Worm (Caenorhabditis elegans) whole organism, early embryonic: ENCODE data around the gene F02A9.7.

Experiments
- B0310.2 ChIP-seq: sonication (generic microtip); optimal IDR thresholded peaks from 2 replicates; lab custom pipeline; 2016; ENCODE audit warnings: mild to moderate bottlenecking, missing genetic modification characterization, missing compliant biosample characterization
- F13C5.2 ChIP-seq: sonication (generic microtip); optimal IDR thresholded peaks from 2 replicates; lab custom pipeline; 2017; ENCODE audit warnings: mild to moderate bottlenecking, missing genetic modification characterization, inconsistent platforms, missing compliant biosample characterization
- ama-1 ChIP-seq: fragments of 150-350 bp; optimal IDR thresholded peaks from 2 replicates; lab custom pipeline; 2014
- ets-7 ChIP-seq: sonication (generic microtip); optimal IDR thresholded peaks from 2 replicates; lab custom pipeline; 2016; ENCODE audit warnings: missing genotype, missing genetic modification characterization, missing compliant biosample characterization
- scrt-1 ChIP-seq: fragments of 200-800 bp; sonication (Bioruptor generic); IDR thresholded peaks from 2 replicates; pipeline ENCODE4 v1.3.6; 2022; ENCODE audit warnings: missing genetic modification characterization, missing compliant biosample characterization

DNA sequence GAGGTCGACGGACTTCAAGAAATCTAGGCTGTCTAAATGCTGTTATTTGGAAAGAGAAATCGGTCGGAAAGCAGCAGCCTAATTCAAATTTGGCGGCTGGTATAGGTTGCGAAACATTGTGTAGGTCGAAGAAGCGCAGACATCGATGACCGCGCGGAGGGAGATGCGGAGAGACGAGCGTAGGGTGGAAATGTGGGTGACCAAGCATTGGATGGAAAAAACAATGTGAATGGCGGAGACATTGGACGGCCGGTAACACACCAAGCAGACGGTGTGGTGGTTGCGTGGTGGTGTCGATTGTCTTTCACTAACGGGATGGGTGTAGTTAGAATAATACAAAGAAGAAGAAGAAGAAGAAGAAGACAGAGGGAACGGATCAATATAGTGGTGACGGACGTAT lies 37.0 kb upstream of the F02A9.7 start:
- TF ChIP-seq F13C5.2 (tag; lab: Kevin White, UChicago): peak; percentile 67
- no peak for TF ChIP-seq scrt-1
- no peak for TF ChIP-seq ets-7
- TF ChIP-seq B0310.2 (tag; lab: Kevin White, UChicago): no peak
- TF ChIP-seq ama-1 (lab: Kevin White, UChicago): no peak
